Fruit fly (Drosophila melanogaster) whole organism, embryonic: ENCODE results near the gene Usp10.

Experiments
- Awh ChIP-seq: fragments of 200-800 bp; sonication (Bioruptor generic); IDR thresholded peaks from 2 replicates; pipeline ENCODE4, ENCODE4 v1.3.6; 2022; ENCODE audit warnings: missing biosample characterization, missing genetic modification characterization
- Blimp-1 ChIP-seq: fragments of 200-800 bp; sonication (Bioruptor generic); optimal IDR thresholded peaks from 3 replicates; lab custom pipeline; 2018; ENCODE audit warnings: missing biosample characterization, missing genetic modification characterization, mild to moderate bottlenecking, moderate library complexity, missing genetic modification reagents
- Bteb2 ChIP-seq: fragments of 200-800 bp; sonication (Bioruptor generic); optimal IDR thresholded peaks from 2 replicates; lab custom pipeline; 2016; ENCODE audit warnings: missing biosample characterization, missing genetic modification characterization
- CG10209 ChIP-seq: fragments of 200-800 bp; sonication (Bioruptor generic); optimal IDR thresholded peaks from 3 replicates; lab custom pipeline; 2017; ENCODE audit warnings: missing biosample characterization, mild to moderate bottlenecking, missing genetic modification characterization, missing genetic modification reagents
- CG1024 ChIP-seq: fragments of 200-800 bp; sonication (Bioruptor generic); IDR thresholded peaks from 2 replicates; pipeline ENCODE4 v1.3.6; 2022; ENCODE audit warnings: missing biosample characterization, missing genetic modification characterization
- CG10543 ChIP-seq: fragments of 200-800 bp; sonication (Bioruptor generic); optimal IDR thresholded peaks from 3 replicates; lab custom pipeline; 2017; ENCODE audit warnings: missing biosample characterization, mild to moderate bottlenecking, missing genetic modification characterization, moderate library complexity
- CG11085 ChIP-seq: fragments of 200-800 bp; sonication (Bioruptor generic); IDR thresholded peaks from 2 replicates; pipeline ENCODE4 v1.3.6; 2022; ENCODE audit warnings: missing biosample characterization, missing genetic modification characterization
- CG11247 ChIP-seq: fragments of 200-800 bp; sonication (Bioruptor generic); IDR thresholded peaks from 2 replicates; pipeline ENCODE4 v1.3.6; 2022; ENCODE audit warnings: missing biosample characterization, missing genetic modification characterization
- CG11560 ChIP-seq: fragments of 200-800 bp; sonication (Bioruptor generic); IDR thresholded peaks from 3 replicates; pipeline ENCODE4 v1.3.6; 2022; ENCODE audit warnings: missing biosample characterization, missing genetic modification characterization
- CG1602 ChIP-seq: fragments of 200-800 bp; sonication (Bioruptor generic); optimal IDR thresholded peaks from 3 replicates; lab custom pipeline; 2016; ENCODE audit warnings: missing biosample characterization, missing genetic modification characterization
- CG1603 ChIP-seq: fragments of 200-800 bp; sonication (Bioruptor generic); optimal IDR thresholded peaks from 2 replicates; lab custom pipeline; 2019; ENCODE audit warnings: missing biosample characterization, mild to moderate bottlenecking, missing genetic modification characterization, moderate library complexity
- CG16779 ChIP-seq: fragments of 200-800 bp; sonication (Bioruptor generic); IDR thresholded peaks from 2 replicates; pipeline ENCODE4 v1.3.6; 2022; ENCODE audit warnings: missing biosample characterization, missing genetic modification characterization
- CG2202 ChIP-seq: fragments of 200-800 bp; sonication (Bioruptor generic); optimal IDR thresholded peaks from 2 replicates; lab custom pipeline; 2018; ENCODE audit warnings: missing biosample characterization, mild to moderate bottlenecking, missing genetic modification characterization
- CG30020 ChIP-seq: fragments of 200-800 bp; optimal IDR thresholded peaks from 2 replicates; lab custom pipeline; 2019; ENCODE audit warnings: missing biosample characterization, mild to moderate bottlenecking, missing genetic modification characterization, moderate library complexity
- CG6254 ChIP-seq: fragments of 200-800 bp; sonication (Bioruptor generic); optimal IDR thresholded peaks from 3 replicates; lab custom pipeline; 2017; ENCODE audit warnings: mild to moderate bottlenecking, missing biosample characterization, missing genetic modification reagents, missing genetic modification characterization
- CG8944 ChIP-seq: fragments of 200-800 bp; sonication (Bioruptor generic); optimal IDR thresholded peaks from 3 replicates; lab custom pipeline; 2016; ENCODE audit warnings: missing biosample characterization, missing genetic modification characterization
- CG9437 ChIP-seq: fragments of 200-800 bp; sonication (Bioruptor generic); optimal IDR thresholded peaks from 2 replicates; lab custom pipeline; 2018; ENCODE audit warnings: missing biosample characterization, mild to moderate bottlenecking, missing genetic modification characterization
- CTCF ChIP-seq: fragments of 200-800 bp; sonication (Bioruptor generic); optimal IDR thresholded peaks from 2 replicates; lab custom pipeline; 2017; ENCODE audit warnings: missing biosample characterization, mild to moderate bottlenecking, missing genetic modification characterization, moderate library complexity
- CrebB ChIP-seq: fragments of 200-800 bp; sonication (Bioruptor generic); optimal IDR thresholded peaks from 3 replicates; lab custom pipeline; 2018; ENCODE audit warnings: missing biosample characterization, mild to moderate bottlenecking, missing genetic modification characterization
- Gsc ChIP-seq: fragments of 200-800 bp; sonication (Bioruptor generic); IDR thresholded peaks from 2 replicates; pipeline ENCODE4 v1.3.6; 2022; ENCODE audit warnings: missing biosample characterization, missing genetic modification characterization
- HLH3B ChIP-seq: fragments of 200-800 bp; sonication (Bioruptor generic); IDR thresholded peaks from 2 replicates; pipeline ENCODE4 v1.3.6; 2022; ENCODE audit warnings: missing biosample characterization, missing genetic modification characterization
- Hmx ChIP-seq: fragments of 200-800 bp; sonication (Bioruptor generic); optimal IDR thresholded peaks from 2 replicates; lab custom pipeline; 2016; ENCODE audit warnings: missing biosample characterization, missing genetic modification characterization
- Hr51 ChIP-seq, 2 experiments: fragments of 200-800 bp; sonication (Bioruptor generic); optimal IDR thresholded peaks; 2 replicates in 1 of 2; 3 replicates in 1 of 2; lab custom pipeline; 2016 to 2018; ENCODE audit warnings: missing biosample characterization in 2 of 2, missing genetic modification characterization in 2 of 2, mild to moderate bottlenecking in 1 of 2, moderate library complexity in 1 of 2
- Kr ChIP-seq: fragments of 200-800 bp; sonication (Bioruptor generic); optimal IDR thresholded peaks from 2 replicates; lab custom pipeline; 2017; ENCODE audit warnings: missing biosample characterization, mild to moderate bottlenecking, missing genetic modification characterization
- Myb ChIP-seq: fragments of 200-800 bp; sonication (Bioruptor generic); optimal IDR thresholded peaks from 2 replicates; lab custom pipeline; 2016; ENCODE audit warnings: missing biosample characterization, missing genetic modification characterization
- Poxn ChIP-seq: fragments of 200-800 bp; sonication (Bioruptor generic); IDR thresholded peaks from 2 replicates; pipeline ENCODE4 v1.3.6; 2022; ENCODE audit warnings: missing biosample characterization, missing genetic modification characterization
- Usf ChIP-seq: fragments of 200-800 bp; sonication (Bioruptor generic); optimal IDR thresholded peaks from 2 replicates; lab custom pipeline; 2017; ENCODE audit warnings: missing genotype, missing biosample characterization, missing genetic modification characterization
- bigmax ChIP-seq: fragments of 200-800 bp; sonication (Bioruptor generic); optimal IDR thresholded peaks from 2 replicates; lab custom pipeline; 2018; ENCODE audit warnings: missing biosample characterization, mild to moderate bottlenecking, missing genetic modification characterization
- corto ChIP-seq: fragments of 200-800 bp; sonication (Bioruptor generic); optimal IDR thresholded peaks from 2 replicates; lab custom pipeline; 2016; ENCODE audit warnings: missing biosample characterization, mild to moderate bottlenecking, missing genetic modification characterization, moderate library complexity
- crc ChIP-seq: fragments of 200-800 bp; sonication (Bioruptor generic); optimal IDR thresholded peaks from 2 replicates; lab custom pipeline; 2016; ENCODE audit warnings: missing biosample characterization, missing genetic modification characterization
- dati ChIP-seq: fragments of 200-800 bp; sonication (Bioruptor generic); IDR thresholded peaks from 2 replicates; pipeline ENCODE4 v1.3.6; 2022; ENCODE audit warnings: missing biosample characterization, missing genetic modification characterization
- dmrt99B ChIP-seq: fragments of 200-800 bp; sonication (Bioruptor generic); optimal IDR thresholded peaks from 2 replicates; lab custom pipeline; 2018; ENCODE audit warnings: missing biosample characterization, mild to moderate bottlenecking, missing genetic modification characterization, moderate library complexity
- fd64A ChIP-seq: fragments of 200-800 bp; sonication (Bioruptor generic); optimal IDR thresholded peaks from 3 replicates; lab custom pipeline; 2018; ENCODE audit warnings: missing biosample characterization, mild to moderate bottlenecking, missing genetic modification characterization
- fd96Cb ChIP-seq: fragments of 200-800 bp; sonication (Bioruptor generic); optimal IDR thresholded peaks from 2 replicates; lab custom pipeline; 2018; ENCODE audit warnings: missing biosample characterization, mild to moderate bottlenecking, missing genetic modification characterization, moderate library complexity
- hb ChIP-seq: fragments of 200-800 bp; sonication (Bioruptor generic); IDR thresholded peaks from 3 replicates; pipeline ENCODE4 v1.3.6; 2022; ENCODE audit warnings: missing biosample characterization, missing genetic modification characterization; ENCODE audit not compliant: partially characterized antibody
- hbn ChIP-seq: fragments of 200-800 bp; sonication (Bioruptor generic); IDR thresholded peaks from 2 replicates; pipeline ENCODE4 v1.3.6; 2022; ENCODE audit warnings: missing biosample characterization, missing genetic modification characterization; ENCODE audit not compliant: partially characterized antibody
- kah ChIP-seq: fragments of 200-800 bp; sonication (Bioruptor generic); optimal IDR thresholded peaks from 2 replicates; lab custom pipeline; 2018; ENCODE audit warnings: missing biosample characterization, mild to moderate bottlenecking, missing genetic modification characterization
- ken ChIP-seq: fragments of 200-800 bp; sonication (Bioruptor generic); IDR thresholded peaks from 3 replicates; pipeline ENCODE4 v1.3.6; 2022; ENCODE audit warnings: missing biosample characterization, missing genetic modification characterization
- lab ChIP-seq: fragments of 200-800 bp; sonication (Bioruptor generic); optimal IDR thresholded peaks from 3 replicates; lab custom pipeline; 2017; ENCODE audit warnings: missing biosample characterization, missing genetic modification characterization, mild to moderate bottlenecking, moderate library complexity, missing genetic modification reagents
- lola ChIP-seq, 3 experiments: fragments of >200 bp in 2 of 3; fragments of 200-800 bp in 1 of 3; sonication (Bioruptor generic) in 1 of 3; optimal IDR thresholded peaks; 2 replicates each; lab custom pipeline; 2017 to 2019; ENCODE audit warnings: missing biosample characterization in 3 of 3, missing genetic modification characterization in 3 of 3, mild to moderate bottlenecking in 1 of 3, moderate library complexity in 1 of 3
- mam ChIP-seq: fragments of 200-800 bp; sonication (Bioruptor generic); optimal IDR thresholded peaks from 3 replicates; lab custom pipeline; 2016; ENCODE audit warnings: missing biosample characterization, missing genetic modification characterization
- mld ChIP-seq: fragments of 200-800 bp; sonication (Bioruptor generic); IDR thresholded peaks from 3 replicates; pipeline ENCODE4 v1.3.6; 2022; ENCODE audit warnings: missing biosample characterization, missing genetic modification characterization; ENCODE audit not compliant: partially characterized antibody
- nerfin-2 ChIP-seq: fragments of 200-800 bp; sonication (Bioruptor generic); IDR thresholded peaks from 2 replicates; pipeline ENCODE4 v1.3.6; 2022; ENCODE audit warnings: missing biosample characterization, missing genetic modification characterization; ENCODE audit not compliant: partially characterized antibody
- pb ChIP-seq: fragments of 200-800 bp; sonication (Bioruptor generic); optimal IDR thresholded peaks from 3 replicates; lab custom pipeline; 2016; ENCODE audit warnings: missing biosample characterization, missing genetic modification characterization
- phol ChIP-seq: fragments of 200-800 bp; sonication (Bioruptor generic); optimal IDR thresholded peaks from 3 replicates; lab custom pipeline; 2018; ENCODE audit warnings: missing biosample characterization, mild to moderate bottlenecking, missing genetic modification characterization, moderate library complexity
- pros ChIP-seq: fragments of 200-800 bp; sonication (Bioruptor generic); optimal IDR thresholded peaks from 3 replicates; lab custom pipeline; 2019; ENCODE audit warnings: missing biosample characterization, mild to moderate bottlenecking, missing genetic modification characterization, moderate library complexity
- sna ChIP-seq: fragments of 200-800 bp; sonication (Bioruptor generic); IDR thresholded peaks from 2 replicates; pipeline ENCODE4 v1.3.6; 2022; ENCODE audit warnings: missing biosample characterization, missing genetic modification characterization; ENCODE audit not compliant: partially characterized antibody
- stc ChIP-seq: fragments of 200-800 bp; sonication (Bioruptor generic); IDR thresholded peaks from 2 replicates; pipeline ENCODE4 v1.3.6; 2022; ENCODE audit warnings: missing biosample characterization, missing genetic modification characterization

Gene Usp10

DNA sequence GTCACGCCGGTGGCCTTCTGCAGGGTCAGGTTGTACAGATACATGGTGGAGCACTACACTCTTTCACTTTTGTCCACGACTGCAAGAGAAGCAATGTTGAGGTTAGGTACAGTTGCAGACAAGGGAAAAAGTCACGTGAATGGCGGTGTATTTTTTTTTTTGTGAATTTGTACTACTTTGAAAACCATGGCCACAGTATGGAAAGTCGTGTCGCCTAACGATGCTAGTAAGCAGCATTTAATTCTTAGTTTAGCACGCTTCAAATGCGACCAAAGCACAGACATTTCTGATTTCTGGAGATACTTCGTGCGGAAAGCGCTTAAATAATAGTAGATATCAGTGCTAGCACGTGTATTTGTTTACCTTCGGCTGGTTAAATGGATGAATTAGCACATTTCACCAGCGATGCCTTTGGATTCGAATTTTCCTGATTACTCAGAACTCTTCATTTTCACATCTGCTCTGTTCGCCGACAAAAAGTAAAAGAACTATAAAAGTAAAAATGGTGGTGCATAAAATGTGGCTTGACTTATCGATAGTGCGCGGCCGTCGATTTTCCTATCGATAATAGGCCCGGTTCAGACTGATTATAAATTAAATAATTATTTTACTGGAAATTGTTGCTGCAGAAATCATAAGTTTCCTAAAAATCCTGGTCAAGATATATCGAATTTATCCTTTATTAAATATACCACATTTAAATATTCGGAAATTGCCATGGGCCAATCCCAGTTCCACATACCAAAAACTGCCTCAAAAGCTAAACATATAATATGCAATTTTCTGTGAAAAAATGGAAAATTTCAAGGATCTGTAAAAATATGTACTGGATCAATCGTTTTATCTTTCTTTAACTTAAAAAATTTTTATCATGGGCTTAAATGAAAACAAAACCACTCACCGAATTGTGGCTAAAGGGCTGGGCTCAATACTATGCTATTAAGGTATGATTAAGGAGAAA lies 38.5 kb upstream of the Usp10 start, which contains the start of gene Sf3b3 (continued):
- TF ChIP-seq phol (tag; lab: Kevin White, UChicago) (peak; percentile 83), Myb (GFP tag; lab: Kevin White, UChicago) (no peak), Gsc (no peak), CG16779 (GFP tag; lab: Robert Waterston, UW) (no peak), CTCF (no peak), CG30020 (tag; lab: Kevin White, UChicago) (peak; percentile 12), kah (GFP tag; lab: Kevin White, UChicago) (no peak), pros (GFP tag; lab: Kevin White, UChicago) (no peak), CG6254 (GFP tag; lab: Kevin White, UChicago) (no peak), mam (GFP tag; lab: Kevin White, UChicago) (peak; percentile 33), CG1602 (GFP tag; lab: Kevin White, UChicago) (no peak), Poxn (GFP tag; lab: Robert Waterston, UW) (no peak), Hr51 (GFP tag; optimal IDR thresholded peaks at IDR 0.05; lab: Kevin White, UChicago) (no peak), nerfin-2 (GFP tag; lab: Robert Waterston, UW) (no peak), CG11247 (peak; percentile 8; the same call in 1 of the 2 replicates), pb (GFP tag; lab: Kevin White, UChicago) (no peak), Awh (GFP tag; lab: Robert Waterston, UW) (no peak), CG2202 (tag; lab: Kevin White, UChicago) (no peak), HLH3B (GFP tag; lab: Robert Waterston, UW) (peak; percentile 36; the same call in 1 of the 2 replicates), CG10543 (no peak), CG11085 (no peak), CG1603 (tag; lab: Kevin White, UChicago) (peak; percentile 10), CG8944 (GFP tag; lab: Kevin White, UChicago) (no peak), hb (peak; percentile 38; the same call in 1 of the 3 replicates), CG1024 (GFP tag; lab: Robert Waterston, UW) (peak; percentile 53; the same call in 1 of the 2 replicates), fd96Cb (tag; lab: Kevin White, UChicago) (no peak), ken (GFP tag; lab: Robert Waterston, UW) (no peak), Blimp-1 (GFP tag; lab: Kevin White, UChicago) (no peak), Hmx (GFP tag; lab: Kevin White, UChicago) (no peak), Bteb2 (GFP tag; lab: Kevin White, UChicago) (no peak), dati (no peak), dmrt99B (tag; lab: Kevin White, UChicago) (no peak), lab (GFP tag; lab: Kevin White, UChicago) (no peak), stc (GFP tag; lab: Robert Waterston, UW) (no peak), sna (no peak), hbn (GFP tag; lab: Robert Waterston, UW) (peak; percentile 25; the same call in 1 of the 2 replicates), corto (no peak), Usf (GFP tag; lab: Kevin White, UChicago) (no peak), CG10209 (no peak), fd64A (GFP tag; lab: Kevin White, UChicago) (no peak), CG11560 (tag; lab: Robert Waterston, UW) (no peak), lola (GFP tag; optimal IDR thresholded peaks at IDR 0.05; lab: Kevin White, UChicago) (no peak), Kr (GFP tag; lab: Kevin White, UChicago) (no peak), mld (peak; percentile 62; the same call in 1 of the 3 replicates), bigmax (peak; percentile 91), crc (GFP tag; lab: Kevin White, UChicago) (no peak), CG9437 (GFP tag; lab: Kevin White, UChicago) (no peak), CrebB (tag; lab: Kevin White, UChicago) (no peak)
